Fruit fly (Drosophila melanogaster) whole organism, embryonic: ENCODE results near the gene Sgp.

Source experiments
- B-H2 ChIP-seq: fragments of 200-800 bp; sonication (Bioruptor generic); optimal IDR thresholded peaks from 2 replicates; lab custom pipeline; 2018; ENCODE audit warnings: missing biosample characterization, mild to moderate bottlenecking, missing genetic modification characterization
- BtbVII ChIP-seq: fragments of 200-800 bp; sonication (Bioruptor generic); optimal IDR thresholded peaks from 3 replicates; lab custom pipeline; 2017; ENCODE audit warnings: missing biosample characterization, mild to moderate bottlenecking, missing genetic modification characterization
- CG10267 ChIP-seq: fragments of 200-800 bp; sonication (Bioruptor generic); optimal IDR thresholded peaks from 2 replicates; lab custom pipeline; 2018; ENCODE audit warnings: missing biosample characterization, mild to moderate bottlenecking, missing genetic modification characterization, moderate library complexity
- CG10431 ChIP-seq: fragments of 200-800 bp; sonication (Bioruptor generic); optimal IDR thresholded peaks from 3 replicates; lab custom pipeline; 2018; ENCODE audit warnings: missing biosample characterization, mild to moderate bottlenecking, missing genetic modification characterization
- CG13894 ChIP-seq: fragments of 200-800 bp; sonication (Bioruptor generic); optimal IDR thresholded peaks from 3 replicates; lab custom pipeline; 2018; ENCODE audit warnings: missing biosample characterization, mild to moderate bottlenecking, missing genetic modification characterization, moderate library complexity
- CG1603 ChIP-seq: fragments of 200-800 bp; sonication (Bioruptor generic); optimal IDR thresholded peaks from 2 replicates; lab custom pipeline; 2019; ENCODE audit warnings: missing biosample characterization, mild to moderate bottlenecking, missing genetic modification characterization, moderate library complexity
- CG17328 ChIP-seq: fragments of 200-800 bp; sonication (Bioruptor generic); IDR thresholded peaks from 2 replicates; pipeline ENCODE4 v1.3.6; 2022; ENCODE audit warnings: missing biosample characterization, missing genetic modification characterization
- CG17912 ChIP-seq: fragments of 200-800 bp; sonication (Bioruptor generic); optimal IDR thresholded peaks from 2 replicates; lab custom pipeline; 2018; ENCODE audit warnings: missing biosample characterization, mild to moderate bottlenecking, missing genetic modification characterization
- CG18476 ChIP-seq: fragments of 200-800 bp; sonication (Bioruptor generic); optimal IDR thresholded peaks from 2 replicates; lab custom pipeline; 2016; ENCODE audit warnings: missing biosample characterization, mild to moderate bottlenecking, missing genetic modification characterization
- CG31388 ChIP-seq: fragments of 200-800 bp; sonication (Bioruptor generic); optimal IDR thresholded peaks from 2 replicates; lab custom pipeline; 2016; ENCODE audit warnings: missing biosample characterization, missing genetic modification characterization
- CG32767 ChIP-seq: fragments of 200-800 bp; sonication (Bioruptor generic); IDR thresholded peaks from 2 replicates; pipeline ENCODE4 v1.3.6; 2022; ENCODE audit warnings: missing biosample characterization, missing genetic modification characterization
- CG3281 ChIP-seq: fragments of 200-800 bp; sonication (Bioruptor generic); optimal IDR thresholded peaks from 3 replicates; lab custom pipeline; 2017; ENCODE audit warnings: missing biosample characterization, mild to moderate bottlenecking, missing genetic modification characterization
- CG4424 ChIP-seq: fragments of 200-800 bp; sonication (Bioruptor generic); optimal IDR thresholded peaks from 3 replicates; lab custom pipeline; 2016; ENCODE audit warnings: missing biosample characterization, missing genetic modification characterization
- CG4707 ChIP-seq: fragments of 200-800 bp; sonication (Bioruptor generic); optimal IDR thresholded peaks from 2 replicates; lab custom pipeline; 2018; ENCODE audit warnings: missing biosample characterization, mild to moderate bottlenecking, missing genetic modification characterization, moderate library complexity
- CG5180 ChIP-seq: fragments of 200-800 bp; sonication (Bioruptor generic); optimal IDR thresholded peaks from 3 replicates; lab custom pipeline; 2017; ENCODE audit warnings: missing biosample characterization, missing genetic modification characterization, mild to moderate bottlenecking, moderate library complexity, missing genetic modification reagents
- CG6254 ChIP-seq: fragments of 200-800 bp; sonication (Bioruptor generic); optimal IDR thresholded peaks from 3 replicates; lab custom pipeline; 2017; ENCODE audit warnings: mild to moderate bottlenecking, missing biosample characterization, missing genetic modification reagents, missing genetic modification characterization
- CG6791 ChIP-seq: fragments of 200-800 bp; sonication (Bioruptor generic); IDR thresholded peaks from 3 replicates; pipeline ENCODE4 v1.3.6; 2022; ENCODE audit warnings: missing biosample characterization, missing genetic modification characterization; ENCODE audit not compliant: partially characterized antibody
- CG6813 ChIP-seq: fragments of 200-800 bp; sonication (Bioruptor generic); optimal IDR thresholded peaks from 2 replicates; lab custom pipeline; 2017; ENCODE audit warnings: missing biosample characterization, missing genetic modification characterization, mild to moderate bottlenecking, moderate library complexity, missing genetic modification reagents
- CG7271 ChIP-seq: fragments of 200-800 bp; sonication (Bioruptor generic); optimal IDR thresholded peaks from 2 replicates; lab custom pipeline; 2018; ENCODE audit warnings: missing biosample characterization, mild to moderate bottlenecking, missing genetic modification characterization, moderate library complexity
- CG8089 ChIP-seq: fragments of 200-800 bp; sonication (Bioruptor generic); optimal IDR thresholded peaks from 3 replicates; lab custom pipeline; 2016; ENCODE audit warnings: missing biosample characterization, missing genetic modification characterization
- D ChIP-seq, 2 experiments: fragments of 200-800 bp in 1 of 2; fragments of >200 bp in 1 of 2; sonication (Bioruptor generic) in 1 of 2; optimal IDR thresholded peaks; 2 replicates in 1 of 2; 3 replicates in 1 of 2; lab custom pipeline; 2017; ENCODE audit warnings: mild to moderate bottlenecking in 1 of 2, missing biosample characterization in 1 of 2, missing genetic modification characterization in 1 of 2, missing genetic modification reagents in 1 of 2
- Dip2 ChIP-seq: fragments of 200-800 bp; sonication (Bioruptor generic); IDR thresholded peaks from 2 replicates; pipeline ENCODE4 v1.3.6; 2022; ENCODE audit warnings: missing biosample characterization, missing genetic modification characterization
- E2f1 ChIP-seq: fragments of 200-800 bp; sonication (Bioruptor generic); IDR thresholded peaks from 2 replicates; pipeline ENCODE4 v1.3.6; 2022; ENCODE audit warnings: missing biosample characterization, missing genetic modification characterization
- Ets65A ChIP-seq: fragments of 200-800 bp; sonication (Bioruptor generic); peaks from one replicate; lab custom pipeline; 2016; ENCODE audit warnings: missing biosample characterization, missing genetic modification characterization
- Fer3 ChIP-seq: fragments of 200-800 bp; sonication (Bioruptor generic); optimal IDR thresholded peaks from 2 replicates; lab custom pipeline; 2018; ENCODE audit warnings: missing biosample characterization, mild to moderate bottlenecking, missing genetic modification characterization, moderate library complexity
- HmgZ ChIP-seq: fragments of 200-800 bp; sonication (Bioruptor generic); optimal IDR thresholded peaks from 2 replicates; lab custom pipeline; 2018; ENCODE audit warnings: missing biosample characterization, mild to moderate bottlenecking, missing genetic modification characterization
- Hmr ChIP-seq: fragments of 200-800 bp; sonication (Bioruptor generic); optimal IDR thresholded peaks from 3 replicates; lab custom pipeline; 2017; ENCODE audit warnings: mild to moderate bottlenecking, missing biosample characterization, missing genetic modification reagents, missing genetic modification characterization
- Jarid2 ChIP-seq: fragments of 200-800 bp; sonication (Bioruptor generic); optimal IDR thresholded peaks from 3 replicates; lab custom pipeline; 2017; ENCODE audit warnings: mild to moderate bottlenecking, missing biosample characterization, missing genetic modification reagents, missing genetic modification characterization
- Kr ChIP-seq: fragments of 200-800 bp; sonication (Bioruptor generic); optimal IDR thresholded peaks from 2 replicates; lab custom pipeline; 2017; ENCODE audit warnings: missing biosample characterization, mild to moderate bottlenecking, missing genetic modification characterization
- Neu2 ChIP-seq: fragments of 200-800 bp; sonication (Bioruptor generic); optimal IDR thresholded peaks from 3 replicates; lab custom pipeline; 2016; ENCODE audit warnings: missing biosample characterization, missing genetic modification characterization, borderline replicate concordance
- Nf-YA ChIP-seq: fragments of 200-800 bp; sonication (Bioruptor generic); IDR thresholded peaks from 2 replicates; pipeline ENCODE4 v1.3.6; 2022; ENCODE audit warnings: missing biosample characterization, missing genetic modification characterization
- Nf-YB ChIP-seq: fragments of 200-800 bp; sonication (Bioruptor generic); optimal IDR thresholded peaks from 3 replicates; lab custom pipeline; 2019; ENCODE audit warnings: missing biosample characterization, mild to moderate bottlenecking, missing genetic modification characterization, moderate library complexity
- Ssrp ChIP-seq: fragments of 200-800 bp; sonication (Bioruptor generic); optimal IDR thresholded peaks from 2 replicates; lab custom pipeline; 2018; ENCODE audit warnings: missing biosample characterization, mild to moderate bottlenecking, missing genetic modification characterization, moderate library complexity
- Trl ChIP-seq, 3 experiments: fragments of >200 bp in 2 of 3; fragments of 200-800 bp in 1 of 3; sonication (Bioruptor generic) in 1 of 3; optimal IDR thresholded peaks; 2 replicates in 1 of 3; 3 replicates in 2 of 3; lab custom pipeline; 2016 to 2017; ENCODE audit warnings: missing biosample characterization in 1 of 3, missing genetic modification characterization in 1 of 3
- ap ChIP-seq: fragments of 200-800 bp; sonication (Bioruptor generic); IDR thresholded peaks from 2 replicates; pipeline ENCODE4 v1.3.6; 2022; ENCODE audit warnings: missing biosample characterization, missing genetic modification characterization
- exex ChIP-seq: fragments of 200-800 bp; sonication (Bioruptor generic); optimal IDR thresholded peaks from 4 replicates; lab custom pipeline; 2018; ENCODE audit warnings: missing biosample characterization, mild to moderate bottlenecking, missing genetic modification characterization, moderate library complexity
- ftz-f1 ChIP-seq: fragments of 200-800 bp; sonication (Bioruptor generic); optimal IDR thresholded peaks from 2 replicates; lab custom pipeline; 2016; ENCODE audit warnings: missing biosample characterization, missing genetic modification characterization
- grn ChIP-seq: fragments of 200-800 bp; sonication (Bioruptor generic); optimal IDR thresholded peaks from 3 replicates; lab custom pipeline; 2017; ENCODE audit warnings: missing biosample characterization, missing genetic modification characterization
- gro ChIP-seq: fragments of 200-800 bp; sonication (Bioruptor generic); optimal IDR thresholded peaks from 2 replicates; lab custom pipeline; 2016; ENCODE audit warnings: missing biosample characterization, missing genetic modification characterization
- gsb ChIP-seq: fragments of 200-800 bp; sonication (Bioruptor generic); IDR thresholded peaks from 2 replicates; pipeline ENCODE4 v1.3.6; 2022; ENCODE audit warnings: missing biosample characterization, missing genetic modification characterization
- hkb ChIP-seq, 2 experiments: fragments of 200-800 bp in 1 of 2; fragments of >200 bp in 1 of 2; sonication (Bioruptor generic) in 1 of 2; IDR thresholded peaks in 1 of 2; optimal IDR thresholded peaks in 1 of 2; 2 replicates each; pipeline versions ENCODE4 v1.3.6 to Lab custom; 2017 to 2022; ENCODE audit warnings: missing biosample characterization in 1 of 2, missing genetic modification characterization in 1 of 2
- kah ChIP-seq: fragments of 200-800 bp; sonication (Bioruptor generic); optimal IDR thresholded peaks from 2 replicates; lab custom pipeline; 2018; ENCODE audit warnings: missing biosample characterization, mild to moderate bottlenecking, missing genetic modification characterization
- onecut ChIP-seq: fragments of 200-800 bp; sonication (Bioruptor generic); IDR thresholded peaks from 2 replicates; pipeline ENCODE4 v1.3.6; 2022; ENCODE audit warnings: missing biosample characterization, missing genetic modification characterization
- otp ChIP-seq: fragments of 200-800 bp; sonication (Bioruptor generic); IDR thresholded peaks from 3 replicates; pipeline ENCODE4, ENCODE4 v1.3.6; 2022; ENCODE audit warnings: missing biosample characterization, missing genetic modification characterization
- repo ChIP-seq: fragments of 200-800 bp; sonication (Bioruptor generic); optimal IDR thresholded peaks from 2 replicates; lab custom pipeline; 2016; ENCODE audit warnings: missing biosample characterization, missing genetic modification characterization
- zen ChIP-seq: fragments of 200-800 bp; sonication (Bioruptor generic); optimal IDR thresholded peaks from 3 replicates; lab custom pipeline; 2018; ENCODE audit warnings: missing biosample characterization, mild to moderate bottlenecking, missing genetic modification characterization, moderate library complexity

The Sgp gene

dm6 chr2L:8473448-8473847 lies 46.0 kb upstream of the Sgp start (continued):
- TF ChIP-seq Nf-YA (GFP tag; lab: Robert Waterston, UW), result no peak
- TF ChIP-seq CG18476 (GFP tag; lab: Kevin White, UChicago), result peak; percentile 10
- TF ChIP-seq hkb (optimal IDR thresholded peaks at IDR 0.05; lab: Kevin White, UChicago), result no peak
- peak; percentile 60 for TF ChIP-seq hkb (GFP tag; IDR thresholded peaks at IDR 0.05; lab: Robert Waterston, UW)
- no peak for TF ChIP-seq CG8089 (GFP tag; lab: Kevin White, UChicago)
- no peak; the same call in 1 of the 2 replicates for TF ChIP-seq gsb (GFP tag; lab: Robert Waterston, UW)
- TF ChIP-seq Neu2 (GFP tag; lab: Kevin White, UChicago), result no peak
- peak; percentile 53 for TF ChIP-seq Fer3 (tag; lab: Kevin White, UChicago)
- no peak for TF ChIP-seq D (optimal IDR thresholded peaks at IDR 0.05; lab: Kevin White, UChicago)
- TF ChIP-seq D (GFP tag; optimal IDR thresholded peaks at IDR 0.05; lab: Kevin White, UChicago), result peak; percentile 58
- peak; percentile 54 for TF ChIP-seq E2f1 (GFP tag; lab: Robert Waterston, UW)
- TF ChIP-seq HmgZ (tag; lab: Kevin White, UChicago), result no peak
- peak; percentile 32 for TF ChIP-seq CG5180 (GFP tag; lab: Kevin White, UChicago)
- TF ChIP-seq BtbVII, result peak; percentile 41
- peak; percentile 59 for TF ChIP-seq Ssrp (tag; lab: Kevin White, UChicago)
- TF ChIP-seq CG6254 (GFP tag; lab: Kevin White, UChicago), result peak; percentile 71
- peak; percentile 47 for TF ChIP-seq CG10267 (tag; lab: Kevin White, UChicago)
- no peak for TF ChIP-seq CG13894 (tag; lab: Kevin White, UChicago)
- TF ChIP-seq CG7271, result no peak
- peak; percentile 54; the same call in 1 of the 2 replicates for TF ChIP-seq CG32767 (GFP tag; lab: Robert Waterston, UW)
- no peak for TF ChIP-seq kah
- TF ChIP-seq otp, result peak; percentile 75
- peak; percentile 11 for TF ChIP-seq CG1603 (tag; lab: Kevin White, UChicago)
- no peak for TF ChIP-seq Kr
- no peak for TF ChIP-seq CG6791 (GFP tag; lab: Robert Waterston, UW)
- no peak for TF ChIP-seq ftz-f1
- peak; percentile 55 for TF ChIP-seq CG4424 (GFP tag; lab: Kevin White, UChicago)
- TF ChIP-seq exex (tag; lab: Kevin White, UChicago), result no peak
- TF ChIP-seq B-H2 (GFP tag; lab: Kevin White, UChicago), result no peak
- no peak for TF ChIP-seq gro
- peak; percentile 45; the same call in 1 of the 2 replicates for TF ChIP-seq ap (GFP tag; lab: Robert Waterston, UW)
- TF ChIP-seq CG31388 (GFP tag; lab: Kevin White, UChicago), result no peak
- TF ChIP-seq CG17328 (GFP tag; lab: Robert Waterston, UW), result peak; percentile 71
- no peak for TF ChIP-seq CG4707 (GFP tag; lab: Kevin White, UChicago)
- no peak for TF ChIP-seq grn (GFP tag; lab: Kevin White, UChicago)
- TF ChIP-seq Jarid2, result no peak
- no peak for TF ChIP-seq Hmr
- no peak for TF ChIP-seq Trl (optimal IDR thresholded peaks at IDR 0.05; lab: Kevin White, UChicago)
- no peak for TF ChIP-seq Trl (GFP tag; optimal IDR thresholded peaks at IDR 0.05; lab: Kevin White, UChicago)
- TF ChIP-seq Nf-YB (GFP tag; lab: Kevin White, UChicago), result peak; percentile 31
- TF ChIP-seq CG10431 (GFP tag; lab: Kevin White, UChicago), result no peak
- TF ChIP-seq onecut, result 0 out of 2 replicates have a peak, but pooled peaks have one; percentile 6
- TF ChIP-seq Dip2, result no peak
- TF ChIP-seq CG3281, result peak; percentile 45
- peak; percentile 58 for TF ChIP-seq CG6813 (GFP tag; lab: Kevin White, UChicago)
- TF ChIP-seq CG17912 (GFP tag; lab: Kevin White, UChicago), result no peak
- peak; percentile 85 for TF ChIP-seq Ets65A (GFP tag; lab: Kevin White, UChicago)
- peak; percentile 6 for TF ChIP-seq zen
- no peak for TF ChIP-seq repo (GFP tag; lab: Kevin White, UChicago)
- TF ChIP-seq, all 482 proteins: peak for 201
